Fruit fly (Drosophila melanogaster) whole organism, adult: ENCODE measurements around the gene Ca-Ma2d.

Experiments
- CG11617 ChIP-seq: fragments of 200-800 bp; sonication (Bioruptor generic); optimal IDR thresholded peaks from 2 replicates; lab custom pipeline; 2017; ENCODE audit warnings: mild to moderate bottlenecking, missing biosample characterization, missing genetic modification reagents, missing genetic modification characterization
- Clk ChIP-seq: fragments of 200-800 bp; sonication (Bioruptor generic); optimal IDR thresholded peaks from 2 replicates; lab custom pipeline; 2017; ENCODE audit warnings: missing biosample characterization, missing genetic modification characterization
- Hr96 ChIP-seq: fragments of 200-800 bp; sonication (Bioruptor generic); optimal IDR thresholded peaks from 2 replicates; lab custom pipeline; 2016; ENCODE audit warnings: missing biosample characterization, missing genetic modification characterization
- Mnt ChIP-seq: fragments of 200-800 bp; sonication (Bioruptor generic); optimal IDR thresholded peaks from 2 replicates; lab custom pipeline; 2016; ENCODE audit warnings: missing biosample characterization, mild to moderate bottlenecking, missing genetic modification characterization
- bab1 ChIP-seq: fragments of 200-800 bp; sonication (Bioruptor generic); optimal IDR thresholded peaks from 3 replicates; lab custom pipeline; 2019; ENCODE audit warnings: missing biosample characterization, mild to moderate bottlenecking, missing genetic modification characterization, moderate library complexity
- cic ChIP-seq: fragments of 200-800 bp; sonication (Bioruptor generic); optimal IDR thresholded peaks from 2 replicates; lab custom pipeline; 2017; ENCODE audit warnings: missing biosample characterization, mild to moderate bottlenecking, missing genetic modification characterization, moderate library complexity
- cnc ChIP-seq, 2 experiments: fragments of >200 bp; optimal IDR thresholded peaks; 2 replicates each; lab custom pipeline; 2017
- kay ChIP-seq: fragments of 200-800 bp; sonication (Bioruptor generic); peaks from one replicate; lab custom pipeline; 2016; ENCODE audit warnings: missing biosample characterization, missing genetic modification characterization, borderline replicate concordance
- ovo ChIP-seq: fragments of 200-800 bp; sonication (Bioruptor generic); optimal IDR thresholded peaks from 2 replicates; lab custom pipeline; 2016; ENCODE audit warnings: missing biosample characterization, missing genetic modification characterization
- toe ChIP-seq: fragments of 200-800 bp; sonication (Bioruptor generic); optimal IDR thresholded peaks from 2 replicates; lab custom pipeline; 2016; ENCODE audit warnings: missing biosample characterization, missing genetic modification characterization

DNA sequence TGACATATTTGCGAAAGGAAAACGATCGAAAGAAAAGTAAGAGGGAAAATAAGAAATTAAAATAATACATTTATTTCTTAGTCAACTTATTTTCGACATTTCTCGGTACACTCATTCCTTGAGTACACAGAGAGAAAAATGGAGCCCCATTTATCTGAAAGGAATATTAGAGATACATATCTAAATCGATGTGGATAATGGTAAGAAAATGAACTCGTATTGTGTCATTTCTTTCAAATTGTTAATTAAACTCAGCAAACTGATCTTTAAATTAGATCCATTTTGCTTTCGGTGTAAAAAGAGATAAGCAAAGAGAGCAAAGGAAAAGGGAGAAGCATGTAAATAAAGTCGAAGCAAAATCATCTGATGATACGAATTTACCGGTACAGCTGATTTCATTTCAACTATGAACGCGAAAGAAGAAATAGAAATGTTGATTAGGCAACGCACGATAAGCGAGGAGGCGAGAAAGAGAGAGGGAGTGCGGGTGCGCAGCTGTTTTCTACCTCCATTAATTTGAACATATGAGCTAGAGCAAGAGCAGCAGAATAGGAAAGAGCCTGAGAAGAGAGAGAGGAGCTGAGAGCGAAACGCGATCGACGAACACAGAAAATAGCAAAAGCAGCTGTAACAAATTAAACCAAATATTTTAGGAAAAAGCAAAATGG, 54.6 kb downstream of the Ca-Ma2d start:
- peak; percentile 22 for TF ChIP-seq toe (GFP tag; lab: Kevin White, UChicago)
- TF ChIP-seq kay = peak; percentile 90
- TF ChIP-seq bab1 (GFP tag; lab: Kevin White, UChicago) = peak; percentile 62
- TF ChIP-seq Clk (GFP tag; lab: Kevin White, UChicago) = peak; percentile 54
- TF ChIP-seq cic (GFP tag; lab: Kevin White, UChicago) = no peak
- TF ChIP-seq ovo (GFP tag; lab: Kevin White, UChicago) = no peak
- no peak for TF ChIP-seq CG11617
- TF ChIP-seq Hr96 (GFP tag; lab: Kevin White, UChicago) = no peak
- peak; percentile 21 for TF ChIP-seq Mnt (GFP tag; lab: Kevin White, UChicago)
- no peak for TF ChIP-seq cnc (optimal IDR thresholded peaks at IDR 0.05; lab: Kevin White, UChicago)
